Worm (Caenorhabditis elegans) whole organism, L3 larva: ENCODE data around the gene srt-28.

ENCODE experiments used
- R02D3.7 ChIP-seq: fragments of 150-350 bp; optimal IDR thresholded peaks from 2 replicates; lab custom pipeline; 2014; ENCODE audit warnings: missing biosample characterization, missing genetic modification characterization
- ZK546.5 ChIP-seq: sonication (generic microtip); optimal IDR thresholded peaks from 2 replicates; lab custom pipeline; 2017; ENCODE audit warnings: missing biosample characterization, missing genetic modification characterization
- ama-1 ChIP-seq: fragments of 150-350 bp; optimal IDR thresholded peaks from 2 replicates; lab custom pipeline; 2018
- ceh-16 ChIP-seq: sonication (generic microtip); optimal IDR thresholded peaks from 2 replicates; lab custom pipeline; 2017; ENCODE audit warnings: missing biosample characterization, missing genetic modification characterization
- ceh-28 ChIP-seq: fragments of 150-350 bp; optimal IDR thresholded peaks from 2 replicates; lab custom pipeline; 2014; ENCODE audit warnings: missing biosample characterization, missing genetic modification reagents, missing genetic modification characterization
- ceh-9 ChIP-seq: sonication (generic microtip); optimal IDR thresholded peaks from 2 replicates; lab custom pipeline; 2018; ENCODE audit warnings: missing biosample characterization, missing genetic modification characterization
- daf-12 ChIP-seq: fragments of 150-350 bp; optimal IDR thresholded peaks from 2 replicates; lab custom pipeline; 2014; ENCODE audit warnings: missing biosample characterization, missing genetic modification reagents, missing genetic modification characterization
- egl-5 ChIP-seq: fragments of 150-350 bp; optimal IDR thresholded peaks from 2 replicates; lab custom pipeline; 2017; ENCODE audit warnings: missing biosample characterization, missing genetic modification reagents, missing genetic modification characterization, inconsistent platforms
- elt-1 ChIP-seq: fragments of 150-350 bp; optimal IDR thresholded peaks from 2 replicates; lab custom pipeline; 2014; ENCODE audit warnings: missing biosample characterization, missing genetic modification characterization
- elt-2 ChIP-seq: sonication (generic microtip); optimal IDR thresholded peaks from 2 replicates; lab custom pipeline; 2016; ENCODE audit warnings: missing genetic modification reagents, mild to moderate bottlenecking, missing genetic modification characterization, missing compliant biosample characterization
- fkh-2 ChIP-seq: fragments of 150-350 bp; optimal IDR thresholded peaks from 2 replicates; lab custom pipeline; 2014; ENCODE audit warnings: missing biosample characterization, missing genetic modification reagents, missing genetic modification characterization
- fos-1 ChIP-seq: fragments of 150-350 bp; optimal IDR thresholded peaks from 2 replicates; lab custom pipeline; 2014; ENCODE audit warnings: missing biosample characterization, missing genetic modification characterization
- hmg-11 ChIP-seq: sonication (generic microtip); optimal IDR thresholded peaks from 2 replicates; lab custom pipeline; 2016; ENCODE audit warnings: missing genetic modification characterization, missing compliant biosample characterization
- jun-1 ChIP-seq: fragments of 150-350 bp; optimal IDR thresholded peaks from 2 replicates; lab custom pipeline; 2014; ENCODE audit warnings: missing biosample characterization, missing genetic modification reagents, missing genetic modification characterization
- lin-15B ChIP-seq: fragments of 150-350 bp; optimal IDR thresholded peaks from 2 replicates; lab custom pipeline; 2014; ENCODE audit warnings: missing biosample characterization, missing genetic modification characterization
- lin-39 ChIP-seq: fragments of 150-350 bp; optimal IDR thresholded peaks from 2 replicates; lab custom pipeline; 2018; ENCODE audit warnings: missing biosample characterization, missing genetic modification reagents, missing genetic modification characterization
- lsy-12 ChIP-seq: sonication (generic microtip); optimal IDR thresholded peaks from 2 replicates; lab custom pipeline; 2016; ENCODE audit warnings: mild to moderate bottlenecking, missing genetic modification characterization, missing compliant biosample characterization
- mml-1 ChIP-seq: fragments of 150-350 bp; sonication (generic microtip); optimal IDR thresholded peaks from 3 replicates; lab custom pipeline; 2014; ENCODE audit warnings: missing biosample characterization, missing genetic modification characterization
- nfya-1 ChIP-seq: sonication (generic microtip); optimal IDR thresholded peaks from 2 replicates; lab custom pipeline; 2017; ENCODE audit warnings: missing genetic modification characterization, mild to moderate bottlenecking, missing compliant biosample characterization, antibody characterized with exemption, moderate library complexity; ENCODE audit not compliant: insufficient read depth
- nhr-11 ChIP-seq: fragments of 150-350 bp; optimal IDR thresholded peaks from 2 replicates; lab custom pipeline; 2014; ENCODE audit warnings: missing biosample characterization, missing genetic modification characterization
- nhr-12 ChIP-seq: fragments of 150-350 bp; optimal IDR thresholded peaks from 2 replicates; lab custom pipeline; 2014; ENCODE audit warnings: missing biosample characterization, missing genetic modification characterization
- nhr-23 ChIP-seq: fragments of 150-350 bp; optimal IDR thresholded peaks from 2 replicates; lab custom pipeline; 2014; ENCODE audit warnings: missing biosample characterization, missing genetic modification reagents, missing genetic modification characterization
- nhr-237 ChIP-seq: fragments of 150-350 bp; optimal IDR thresholded peaks from 2 replicates; lab custom pipeline; 2014; ENCODE audit warnings: missing biosample characterization, missing genetic modification characterization
- nhr-25 ChIP-seq: sonication (generic microtip); optimal IDR thresholded peaks from 2 replicates; lab custom pipeline; 2017; ENCODE audit warnings: missing biosample characterization, missing genetic modification characterization
- nhr-28 ChIP-seq: fragments of 150-350 bp; optimal IDR thresholded peaks from 2 replicates; lab custom pipeline; 2014; ENCODE audit warnings: missing biosample characterization, missing genetic modification characterization
- nhr-43 ChIP-seq: sonication (generic microtip); optimal IDR thresholded peaks from 2 replicates; lab custom pipeline; 2016; ENCODE audit warnings: mild to moderate bottlenecking, missing genetic modification characterization, missing compliant biosample characterization; ENCODE audit not compliant: poor library complexity, severe bottlenecking
- nhr-67 ChIP-seq: fragments of 150-350 bp; optimal IDR thresholded peaks from 2 replicates; lab custom pipeline; 2014; ENCODE audit warnings: missing biosample characterization, missing genetic modification characterization
- nhr-76 ChIP-seq: fragments of 150-350 bp; sonication (generic microtip); optimal IDR thresholded peaks from 5 replicates; lab custom pipeline; 2014; ENCODE audit warnings: missing biosample characterization, missing genetic modification characterization
- nhr-77 ChIP-seq: fragments of 150-350 bp; optimal IDR thresholded peaks from 2 replicates; lab custom pipeline; 2014; ENCODE audit warnings: missing biosample characterization, missing genetic modification characterization
- pha-4 ChIP-seq: fragments of 150-350 bp; optimal IDR thresholded peaks from 2 replicates; lab custom pipeline; 2014; ENCODE audit warnings: missing biosample characterization, missing genetic modification reagents, missing genetic modification characterization
- pqm-1 ChIP-seq: fragments of 150-350 bp; optimal IDR thresholded peaks from 2 replicates; lab custom pipeline; 2017; ENCODE audit warnings: missing biosample characterization, missing genetic modification characterization, inconsistent platforms
- sea-2 ChIP-seq: fragments of 150-350 bp; sonication (generic microtip); optimal IDR thresholded peaks from 4 replicates; lab custom pipeline; 2014; ENCODE audit warnings: missing biosample characterization, missing genetic modification reagents, missing genetic modification characterization
- skn-1 ChIP-seq: fragments of 150-350 bp; optimal IDR thresholded peaks from 2 replicates; lab custom pipeline; 2014; ENCODE audit warnings: missing biosample characterization, missing genetic modification characterization
- snpc-4 ChIP-seq: fragments of 150-350 bp; optimal IDR thresholded peaks from 2 replicates; lab custom pipeline; 2014; ENCODE audit warnings: missing biosample characterization, missing genetic modification characterization
- tbx-2 ChIP-seq: sonication (generic microtip); optimal IDR thresholded peaks from 2 replicates; lab custom pipeline; 2016; ENCODE audit warnings: mild to moderate bottlenecking, missing genetic modification characterization, missing compliant biosample characterization
- unc-39 ChIP-seq: sonication (generic microtip); optimal IDR thresholded peaks from 4 replicates; lab custom pipeline; 2017; ENCODE audit warnings: missing biosample characterization, missing genetic modification characterization
- unc-62 ChIP-seq: fragments of 150-350 bp; sonication (generic microtip); optimal IDR thresholded peaks from 4 replicates; lab custom pipeline; 2014; ENCODE audit warnings: missing biosample characterization, missing genetic modification reagents, missing genetic modification characterization
- zag-1 ChIP-seq: fragments of 150-350 bp; optimal IDR thresholded peaks from 2 replicates; lab custom pipeline; 2014; ENCODE audit warnings: missing biosample characterization, missing genetic modification characterization
- ztf-11 ChIP-seq: fragments of 150-350 bp; optimal IDR thresholded peaks from 2 replicates; lab custom pipeline; 2014; ENCODE audit warnings: missing biosample characterization, missing genetic modification characterization

Gene srt-28

DNA sequence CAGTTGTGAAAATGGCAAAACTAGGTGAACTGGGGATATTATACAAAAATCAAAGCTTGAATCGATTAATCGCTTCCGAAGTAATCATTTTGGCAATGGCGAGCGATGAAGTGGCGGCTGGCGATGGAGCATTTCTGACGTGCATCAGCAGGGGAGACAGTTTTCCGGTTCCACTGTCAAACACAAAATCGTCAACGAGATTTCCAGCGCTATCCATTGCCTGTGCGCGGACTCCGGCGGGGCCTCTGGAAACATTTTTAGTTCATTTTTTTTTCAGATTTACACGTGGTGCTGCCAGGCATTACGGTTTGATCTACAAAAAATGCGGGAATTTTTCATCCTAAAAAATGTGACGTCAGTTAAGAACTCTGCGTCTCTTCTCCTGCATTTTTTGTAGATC is 24.9 kb downstream of the srt-28 start:
- TF ChIP-seq ceh-9 (tag; lab: Kevin White, UChicago) (no peak), elt-1 (tag; lab: Kevin White, UChicago) (no peak), daf-12 (tag; lab: Kevin White, UChicago) (no peak), pha-4 (tag; lab: Kevin White, UChicago) (no peak), nhr-43 (tag; lab: Kevin White, UChicago) (no peak), nhr-23 (tag; lab: Kevin White, UChicago) (no peak), nhr-25 (tag; lab: Kevin White, UChicago) (no peak), nhr-67 (tag; lab: Kevin White, UChicago) (no peak), ceh-28 (tag; lab: Kevin White, UChicago) (no peak), ceh-16 (tag; lab: Kevin White, UChicago) (no peak), nhr-77 (no peak)

- TF ChIP-seq hmg-11 = no peak
- no peak for TF ChIP-seq ceh-16 (tag; lab: Kevin White, UChicago)
- TF ChIP-seq elt-1 (tag; lab: Kevin White, UChicago) = no peak
- TF ChIP-seq mml-1 (tag; lab: Kevin White, UChicago) = no peak
Observed at ce11 chrV:2684227-2684626, 29.2 kb downstream of the srt-28 start.

DNA sequence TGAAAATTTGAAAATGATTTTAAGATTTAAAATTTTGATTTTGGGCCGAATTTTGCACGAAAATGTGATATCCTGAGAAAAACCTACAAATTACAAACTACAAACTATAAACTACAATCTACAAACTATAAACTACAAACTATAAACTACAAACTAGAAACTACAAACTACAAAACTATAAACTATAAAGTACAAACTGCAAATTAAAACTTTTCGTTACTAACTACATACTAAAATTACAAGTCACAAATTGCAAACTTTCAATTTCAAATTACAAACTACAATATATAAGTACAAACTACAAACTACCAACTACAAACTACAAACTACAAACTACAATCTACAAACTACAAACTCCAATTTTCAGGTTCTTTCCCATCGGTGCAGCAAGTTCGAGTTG is 29.9 kb downstream of the srt-28 start:
- TF ChIP-seq ztf-11 (tag; lab: Kevin White, UChicago) = no peak
- TF ChIP-seq nhr-76 (tag; lab: Kevin White, UChicago) = no peak
- TF ChIP-seq fkh-2 (tag; lab: Kevin White, UChicago) = no peak
- TF ChIP-seq nfya-1 (tag; lab: Kevin White, UChicago) = no peak
- TF ChIP-seq hmg-11 = no peak
- TF ChIP-seq nhr-12 (tag; lab: Kevin White, UChicago) = no peak
- no peak for TF ChIP-seq nhr-43 (tag; lab: Kevin White, UChicago)
- no peak for TF ChIP-seq lin-39 (tag; lab: Kevin White, UChicago)
- TF ChIP-seq unc-39 (tag; lab: Kevin White, UChicago) = no peak
- no peak for TF ChIP-seq nhr-67 (tag; lab: Kevin White, UChicago)
- no peak for TF ChIP-seq fos-1
- TF ChIP-seq ceh-28 (tag; lab: Kevin White, UChicago) = no peak
- no peak for TF ChIP-seq mml-1 (tag; lab: Kevin White, UChicago)
- TF ChIP-seq, all 47 proteins: peak for 0

- no peak for TF ChIP-seq snpc-4 (tag; lab: Kevin White, UChicago)
- no peak for TF ChIP-seq ceh-16 (tag; lab: Kevin White, UChicago)
- no peak for TF ChIP-seq tbx-2
- TF ChIP-seq unc-62 (GFP tag; lab: Kevin White, UChicago) = no peak
- TF ChIP-seq hmg-11 = peak; percentile 7
- no peak for TF ChIP-seq unc-39 (tag; lab: Kevin White, UChicago)
- TF ChIP-seq nhr-67 (tag; lab: Kevin White, UChicago) = no peak
- TF ChIP-seq nhr-11 (tag; lab: Kevin White, UChicago) = no peak
Observed at ce11 chrV:2677648-2678047, 35.8 kb downstream of the srt-28 start.

ce11 chrV:2675692-2676091 is 37.7 kb downstream of the srt-28 start:
- TF ChIP-seq mml-1 (tag; lab: Kevin White, UChicago) = no peak
- TF ChIP-seq ama-1 = no peak
- TF ChIP-seq egl-5 (tag; lab: Kevin White, UChicago) = no peak
- no peak for TF ChIP-seq nhr-237 (tag; lab: Kevin White, UChicago)
- no peak for TF ChIP-seq hmg-11
- TF ChIP-seq elt-2 (tag; lab: Kevin White, UChicago) = no peak
- TF ChIP-seq skn-1 (tag; lab: Kevin White, UChicago) = no peak
- no peak for TF ChIP-seq ztf-11 (tag; lab: Kevin White, UChicago)
- no peak for TF ChIP-seq snpc-4 (tag; lab: Kevin White, UChicago)

- TF ChIP-seq nhr-28 (tag; lab: Kevin White, UChicago) = no peak
- TF ChIP-seq pqm-1 (tag; lab: Kevin White, UChicago) = no peak
- no peak for TF ChIP-seq ceh-9 (tag; lab: Kevin White, UChicago)
- TF ChIP-seq lin-15B (tag; lab: Kevin White, UChicago) = no peak
- peak; percentile 27 for TF ChIP-seq nhr-25 (tag; lab: Kevin White, UChicago)
- TF ChIP-seq fos-1 = no peak
- no peak for TF ChIP-seq ZK546.5 (tag; lab: Kevin White, UChicago)
- TF ChIP-seq jun-1 (tag; lab: Kevin White, UChicago) = peak; percentile 21
- TF ChIP-seq ama-1 = peak; percentile 28
- peak; percentile 3 for TF ChIP-seq lsy-12 (tag; lab: Kevin White, UChicago)
- no peak for TF ChIP-seq R02D3.7 (tag; lab: Kevin White, UChicago)
- no peak for TF ChIP-seq sea-2 (GFP tag; lab: Kevin White, UChicago)
- TF ChIP-seq tbx-2 = no peak
- peak; percentile 7 for TF ChIP-seq elt-2 (tag; lab: Kevin White, UChicago)
- TF ChIP-seq zag-1 (tag; lab: Kevin White, UChicago) = no peak
- TF ChIP-seq skn-1 (tag; lab: Kevin White, UChicago) = no peak
- TF ChIP-seq nhr-43 (tag; lab: Kevin White, UChicago) = no peak
- peak; percentile 55 for TF ChIP-seq lin-39 (tag; lab: Kevin White, UChicago)
- no peak for TF ChIP-seq unc-39 (tag; lab: Kevin White, UChicago)
- no peak for TF ChIP-seq mml-1 (tag; lab: Kevin White, UChicago)
- peak; percentile 55 for TF ChIP-seq pha-4 (tag; lab: Kevin White, UChicago)
- peak; percentile 58 for TF ChIP-seq hmg-11
- no peak for TF ChIP-seq unc-62 (GFP tag; lab: Kevin White, UChicago)
- TF ChIP-seq nhr-23 (tag; lab: Kevin White, UChicago) = no peak
- no peak for TF ChIP-seq nhr-12 (tag; lab: Kevin White, UChicago)
- TF ChIP-seq fkh-2 (tag; lab: Kevin White, UChicago) = no peak
- TF ChIP-seq elt-1 (tag; lab: Kevin White, UChicago) = no peak
- no peak for TF ChIP-seq nhr-67 (tag; lab: Kevin White, UChicago)
Observed at ce11 chrV:2673807-2674206, 39.6 kb downstream of the srt-28 start.
